Fruit fly (Drosophila melanogaster): Measurements from ENCODE around the gene CG46521.
"Not testable (repeated sequence)": the region's sequence is repeated elsewhere in the genome, so short reads cannot be mapped to it uniquely, and the experiment has no call there.

DNA sequence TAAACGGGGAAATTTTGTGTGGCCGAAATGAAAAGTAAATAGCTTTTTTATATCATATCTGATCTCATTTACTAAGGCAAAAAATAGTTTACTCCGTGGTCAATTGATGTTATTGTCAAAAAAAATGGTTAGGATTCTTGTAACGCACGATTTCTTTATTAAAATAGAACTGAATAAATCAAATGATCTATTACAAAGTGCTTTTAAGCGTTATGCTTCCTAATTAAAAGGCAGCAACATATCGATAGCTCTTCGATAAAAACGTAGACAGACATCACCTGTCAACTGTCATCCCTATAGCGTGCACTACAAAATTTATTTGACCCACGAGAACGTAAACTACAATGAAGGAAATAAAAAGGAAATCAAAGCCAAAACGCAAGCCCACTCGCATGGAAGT, 10.1 kb upstream of the CG46521 start, which contains the start of gene CG46519:
- not testable (repeated sequence) for TF ChIP-seq CG7101 (tag; optimal IDR thresholded peaks at IDR 0.05); Clk (GFP tag; optimal IDR thresholded peaks at IDR 0.05); CG5204 (GFP tag; optimal IDR thresholded peaks at IDR 0.05); Crg-1 (GFP tag; optimal IDR thresholded peaks at IDR 0.05); Mnt (GFP tag; optimal IDR thresholded peaks at IDR 0.05); CG1620 (GFP tag; optimal IDR thresholded peaks at IDR 0.05); kay (GFP tag; ENCODE audit: borderline replicate concordance); CG12768 (GFP tag; optimal IDR thresholded peaks at IDR 0.05); cic (GFP tag; optimal IDR thresholded peaks at IDR 0.05); CG7045 (GFP tag; optimal IDR thresholded peaks at IDR 0.05); bab1 (GFP tag; optimal IDR thresholded peaks at IDR 0.05); tj (GFP tag; optimal IDR thresholded peaks at IDR 0.05)
